Worm (Caenorhabditis elegans) whole organism, late embryonic: ENCODE results near the gene C04C3.6.

Source experiments
- fkh-10 ChIP-seq: fragments of 150-350 bp; optimal IDR thresholded peaks from 2 replicates; lab custom pipeline; 2014; ENCODE audit warnings: missing biosample characterization, missing genetic modification reagents, missing genetic modification characterization
- hlh-6 ChIP-seq: sonication (generic microtip); optimal IDR thresholded peaks from 2 replicates; lab custom pipeline; 2016; ENCODE audit warnings: missing genotype, missing genetic modification characterization, missing compliant biosample characterization

DNA sequence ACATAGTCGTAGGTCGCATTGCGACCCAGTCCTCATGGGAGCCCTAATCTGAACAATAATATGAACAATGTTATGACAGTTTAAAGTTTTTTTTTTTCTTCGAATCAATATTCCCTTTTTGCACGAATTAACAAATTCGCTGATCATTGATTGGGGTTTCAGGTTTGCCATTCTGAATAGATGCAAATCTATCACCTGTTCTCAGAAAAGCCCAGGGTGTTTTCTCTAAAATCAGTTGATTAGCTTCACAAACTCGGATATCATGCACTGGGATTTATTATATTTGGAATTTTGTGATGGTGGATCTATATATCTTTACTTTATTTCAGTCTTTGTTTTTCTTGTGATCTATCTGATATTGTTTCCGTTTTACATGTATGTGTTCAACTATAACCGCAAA, 30.9 kb upstream of the C04C3.6 start, which contains the start of gene srz-23:
- TF ChIP-seq hlh-6 (no peak), fkh-10 (no peak)
